Fruit fly (Drosophila melanogaster) whole organism, prepupa: ENCODE measurements around the gene PolI.

Source experiments
- Blimp-1 ChIP-seq: fragments of 200-800 bp; sonication (Bioruptor generic); optimal IDR thresholded peaks from 3 replicates; lab custom pipeline; 2017; ENCODE audit warnings: missing biosample characterization, missing genetic modification characterization, mild to moderate bottlenecking, moderate library complexity, missing genetic modification reagents
- CG10631 ChIP-seq: fragments of 200-800 bp; sonication (Bioruptor generic); optimal IDR thresholded peaks from 2 replicates; lab custom pipeline; 2016; ENCODE audit warnings: missing biosample characterization, missing genetic modification characterization
- CG10669 ChIP-seq: fragments of 200-800 bp; sonication (Bioruptor generic); optimal IDR thresholded peaks from 3 replicates; lab custom pipeline; 2018; ENCODE audit warnings: missing biosample characterization, mild to moderate bottlenecking, missing genetic modification characterization, moderate library complexity
- CG11294 ChIP-seq: fragments of 200-800 bp; sonication (Bioruptor generic); IDR thresholded peaks from 2 replicates; pipeline ENCODE4 v1.3.6; 2022; ENCODE audit warnings: missing biosample characterization, missing genetic modification characterization
- CG11762 ChIP-seq: fragments of 200-800 bp; sonication (Bioruptor generic); optimal IDR thresholded peaks from 3 replicates; lab custom pipeline; 2016; ENCODE audit warnings: missing biosample characterization, missing genetic modification characterization; ENCODE audit not compliant: insufficient read depth
- CG11902 ChIP-seq: fragments of 200-800 bp; sonication (Bioruptor generic); optimal IDR thresholded peaks from 3 replicates; lab custom pipeline; 2016; ENCODE audit warnings: missing biosample characterization, missing genetic modification characterization
- CG15336 ChIP-seq: fragments of 200-800 bp; sonication (Bioruptor generic); IDR thresholded peaks from 2 replicates; pipeline ENCODE4 v1.3.6; 2022; ENCODE audit warnings: missing biosample characterization, missing genetic modification characterization
- CG3032 ChIP-seq: fragments of 200-800 bp; optimal IDR thresholded peaks from 2 replicates; lab custom pipeline; 2019; ENCODE audit warnings: missing biosample characterization, mild to moderate bottlenecking, missing genetic modification characterization, moderate library complexity
- CG34406 ChIP-seq: fragments of 200-800 bp; sonication (Bioruptor generic); optimal IDR thresholded peaks from 3 replicates; lab custom pipeline; 2016; ENCODE audit warnings: missing biosample characterization, missing genetic modification characterization
- CG3919 ChIP-seq: fragments of 200-800 bp; sonication (Bioruptor generic); optimal IDR thresholded peaks from 3 replicates; lab custom pipeline; 2016; ENCODE audit warnings: missing biosample characterization, missing genetic modification characterization
- CG6163 ChIP-seq: fragments of 200-800 bp; sonication (Bioruptor generic); IDR thresholded peaks from 3 replicates; pipeline ENCODE4 v1.3.6; 2022; ENCODE audit warnings: missing biosample characterization, missing genetic modification characterization
- CG6276 ChIP-seq: fragments of 200-800 bp; sonication (Bioruptor generic); optimal IDR thresholded peaks from 2 replicates; lab custom pipeline; 2017; ENCODE audit warnings: missing biosample characterization, mild to moderate bottlenecking, missing genetic modification characterization
- CG6792 ChIP-seq: fragments of 200-800 bp; sonication (Bioruptor generic); optimal IDR thresholded peaks from 3 replicates; lab custom pipeline; 2016; ENCODE audit warnings: missing biosample characterization, missing genetic modification characterization
- CG7368 ChIP-seq: fragments of 200-800 bp; sonication (Bioruptor generic); optimal IDR thresholded peaks from 3 replicates; lab custom pipeline; 2016; ENCODE audit warnings: missing biosample characterization, missing genetic modification characterization
- CG8119 ChIP-seq: fragments of 200-800 bp; sonication (Bioruptor generic); IDR thresholded peaks from 3 replicates; pipeline ENCODE4 v1.3.6; 2022; ENCODE audit warnings: missing biosample characterization, missing genetic modification characterization
- CG8319 ChIP-seq: fragments of 200-800 bp; sonication (Bioruptor generic); optimal IDR thresholded peaks from 3 replicates; lab custom pipeline; 2016; ENCODE audit warnings: missing biosample characterization, missing genetic modification characterization
- CG8632 ChIP-seq: fragments of 200-800 bp; sonication (Bioruptor generic); optimal IDR thresholded peaks from 3 replicates; lab custom pipeline; 2016; ENCODE audit warnings: missing biosample characterization, missing genetic modification characterization
- Eip75B ChIP-seq: fragments of 200-800 bp; sonication (Bioruptor generic); optimal IDR thresholded peaks from 3 replicates; lab custom pipeline; 2016; ENCODE audit warnings: missing biosample characterization, missing genetic modification characterization
- Eip78C ChIP-seq: fragments of 200-800 bp; sonication (Bioruptor generic); peaks from one replicate; lab custom pipeline; 2016; ENCODE audit warnings: missing biosample characterization, missing genetic modification characterization
- Eip93F ChIP-seq: fragments of 200-800 bp; sonication (Bioruptor generic); optimal IDR thresholded peaks from 2 replicates; lab custom pipeline; 2016; ENCODE audit warnings: missing biosample characterization, mild to moderate bottlenecking, missing genetic modification characterization
- Ets96B ChIP-seq: fragments of 200-800 bp; optimal IDR thresholded peaks from 2 replicates; lab custom pipeline; 2019; ENCODE audit warnings: missing biosample characterization, mild to moderate bottlenecking, missing genetic modification characterization, moderate library complexity
- Gug ChIP-seq: fragments of 200-800 bp; sonication (Bioruptor generic); IDR thresholded peaks from 2 replicates; pipeline ENCODE4 v1.3.6; 2022; ENCODE audit warnings: missing biosample characterization, missing genetic modification characterization
- Hr39 ChIP-seq: fragments of 200-800 bp; sonication (Bioruptor generic); optimal IDR thresholded peaks from 2 replicates; lab custom pipeline; 2016; ENCODE audit warnings: missing biosample characterization, missing genetic modification characterization
- Hr4 ChIP-seq: fragments of 200-800 bp; sonication (Bioruptor generic); optimal IDR thresholded peaks from 3 replicates; lab custom pipeline; 2016; ENCODE audit warnings: missing biosample characterization, missing genetic modification characterization
- Met ChIP-seq: fragments of 200-800 bp; sonication (Bioruptor generic); optimal IDR thresholded peaks from 3 replicates; lab custom pipeline; 2016; ENCODE audit warnings: missing biosample characterization, missing genetic modification characterization
- OdsH ChIP-seq: fragments of 200-800 bp; sonication (Bioruptor generic); optimal IDR thresholded peaks from 3 replicates; lab custom pipeline; 2016; ENCODE audit warnings: missing biosample characterization, missing genetic modification characterization
- Smox ChIP-seq: fragments of 200-800 bp; sonication (Bioruptor generic); optimal IDR thresholded peaks from 3 replicates; lab custom pipeline; 2016; ENCODE audit warnings: missing biosample characterization, missing genetic modification characterization
- Sox102F ChIP-seq: fragments of 200-800 bp; sonication (Bioruptor generic); optimal IDR thresholded peaks from 2 replicates; lab custom pipeline; 2016; ENCODE audit warnings: missing biosample characterization, mild to moderate bottlenecking, missing genetic modification characterization
- Sox14 ChIP-seq: fragments of 200-800 bp; sonication (Bioruptor generic); optimal IDR thresholded peaks from 3 replicates; lab custom pipeline; 2016; ENCODE audit warnings: missing biosample characterization, missing genetic modification characterization
- Sox15 ChIP-seq: fragments of 200-800 bp; sonication (Bioruptor generic); optimal IDR thresholded peaks from 3 replicates; lab custom pipeline; 2016; ENCODE audit warnings: missing biosample characterization, missing genetic modification characterization
- achi ChIP-seq: fragments of 200-800 bp; sonication (Bioruptor generic); optimal IDR thresholded peaks from 3 replicates; lab custom pipeline; 2016; ENCODE audit warnings: missing biosample characterization, missing genetic modification characterization
- acj6 ChIP-seq: fragments of 200-800 bp; sonication (Bioruptor generic); optimal IDR thresholded peaks from 3 replicates; lab custom pipeline; 2016; ENCODE audit warnings: missing biosample characterization, missing genetic modification characterization
- dac ChIP-seq: fragments of 200-800 bp; sonication (Bioruptor generic); optimal IDR thresholded peaks from 2 replicates; lab custom pipeline; 2017; ENCODE audit warnings: missing biosample characterization, mild to moderate bottlenecking, missing genetic modification characterization
- dsx ChIP-seq: fragments of 200-800 bp; optimal IDR thresholded peaks from 3 replicates; lab custom pipeline; 2019; ENCODE audit warnings: missing biosample characterization, mild to moderate bottlenecking, missing genetic modification characterization, moderate library complexity; ENCODE audit not compliant: poor library complexity, severe bottlenecking
- eg ChIP-seq: fragments of 200-800 bp; sonication (Bioruptor generic); IDR thresholded peaks from 3 replicates; pipeline ENCODE4 v1.3.6; 2022; ENCODE audit warnings: missing biosample characterization, missing genetic modification characterization
- esn ChIP-seq: fragments of 200-800 bp; sonication (Bioruptor generic); optimal IDR thresholded peaks from 2 replicates; lab custom pipeline; 2016; ENCODE audit warnings: missing biosample characterization, mild to moderate bottlenecking, missing genetic modification characterization, moderate library complexity
- fd59A ChIP-seq: fragments of 200-800 bp; sonication (Bioruptor generic); optimal IDR thresholded peaks from 2 replicates; lab custom pipeline; 2017; ENCODE audit warnings: missing biosample characterization, mild to moderate bottlenecking, missing genetic modification characterization, missing genetic modification reagents
- fd85E ChIP-seq: fragments of 200-800 bp; sonication (Bioruptor generic); optimal IDR thresholded peaks from 3 replicates; lab custom pipeline; 2016; ENCODE audit warnings: missing biosample characterization, missing genetic modification characterization
- fkh ChIP-seq: fragments of 200-800 bp; sonication (Bioruptor generic); optimal IDR thresholded peaks from 3 replicates; lab custom pipeline; 2017; ENCODE audit warnings: missing biosample characterization, mild to moderate bottlenecking, missing genetic modification characterization, moderate library complexity
- lz ChIP-seq: fragments of 200-800 bp; sonication (Bioruptor generic); optimal IDR thresholded peaks from 3 replicates; lab custom pipeline; 2016; ENCODE audit warnings: missing biosample characterization, missing genetic modification characterization
- pdm3 ChIP-seq: fragments of 200-800 bp; sonication (Bioruptor generic); optimal IDR thresholded peaks from 3 replicates; lab custom pipeline; 2016; ENCODE audit warnings: missing biosample characterization, missing genetic modification characterization
- spab ChIP-seq: fragments of 200-800 bp; sonication (Bioruptor generic); optimal IDR thresholded peaks from 2 replicates; lab custom pipeline; 2017; ENCODE audit warnings: missing biosample characterization, mild to moderate bottlenecking, missing genetic modification characterization, missing genetic modification reagents
- ss ChIP-seq, 2 experiments: fragments of 200-800 bp; sonication (Bioruptor generic); optimal IDR thresholded peaks; 2 replicates in 1 of 2; 3 replicates in 1 of 2; lab custom pipeline; 2017 to 2018; ENCODE audit warnings: mild to moderate bottlenecking in 2 of 2, missing biosample characterization in 2 of 2, missing genetic modification characterization in 2 of 2, moderate library complexity in 1 of 2
- svp ChIP-seq: fragments of 200-800 bp; sonication (Bioruptor generic); peaks from one replicate; lab custom pipeline; 2016; ENCODE audit warnings: missing biosample characterization, missing genetic modification characterization
- topi ChIP-seq: fragments of 200-800 bp; sonication (Bioruptor generic); optimal IDR thresholded peaks from 3 replicates; lab custom pipeline; 2016; ENCODE audit warnings: missing biosample characterization, missing genetic modification characterization
- vri ChIP-seq: fragments of 200-800 bp; sonication (Bioruptor generic); optimal IDR thresholded peaks from 3 replicates; lab custom pipeline; 2016; ENCODE audit warnings: missing biosample characterization, mild to moderate bottlenecking, missing genetic modification characterization

The PolI gene

dm6 chr3R:8233864-8234263 is 557 bp downstream of the PolI start (continued):
- TF ChIP-seq CG8319 (GFP tag; lab: Kevin White, UChicago) (no peak), fkh (GFP tag; lab: Kevin White, UChicago) (no peak), fd59A (GFP tag; lab: Kevin White, UChicago) (no peak), Met (GFP tag; lab: Kevin White, UChicago) (peak; percentile 44), Ets96B (tag; lab: Kevin White, UChicago) (peak; percentile 9), CG8632 (GFP tag; lab: Kevin White, UChicago) (no peak), OdsH (GFP tag; lab: Kevin White, UChicago) (peak; percentile 64), lz (GFP tag; lab: Kevin White, UChicago) (peak; percentile 50), esn (GFP tag; lab: Kevin White, UChicago) (peak; percentile 63), CG3032 (no peak), ss (GFP tag; optimal IDR thresholded peaks at IDR 0.05; lab: Kevin White, UChicago) (no peak), Eip75B (GFP tag; lab: Kevin White, UChicago) (peak; percentile 38), svp (no peak), eg (GFP tag; lab: Robert Waterston, UW) (peak; percentile 88), Smox (GFP tag; lab: Kevin White, UChicago) (peak; percentile 27), topi (peak; percentile 32)
- TF ChIP-seq, all 60 proteins: peak for 33

- TF ChIP-seq CG10669 (GFP tag; lab: Kevin White, UChicago) (peak; percentile 81), spab (GFP tag; lab: Kevin White, UChicago) (peak; percentile 84), Eip78C (GFP tag; lab: Kevin White, UChicago) (peak; percentile 99), Hr39 (peak; percentile 83), CG3032 (peak; percentile 88), CG15336 (GFP tag; lab: Robert Waterston, UW) (peak; percentile 76), dsx (GFP tag; lab: Kevin White, UChicago) (peak; percentile 69), CG6276 (GFP tag; lab: Kevin White, UChicago) (peak; percentile 94), Sox15 (GFP tag; lab: Kevin White, UChicago) (peak; percentile 88), Ets96B (tag; lab: Kevin White, UChicago) (peak; percentile 84), Smox (GFP tag; lab: Kevin White, UChicago) (peak; percentile 89), Hr4 (GFP tag; lab: Kevin White, UChicago) (peak; percentile 90), Gug (GFP tag; lab: Robert Waterston, UW) (peak; percentile 43), CG10631 (GFP tag; lab: Kevin White, UChicago) (peak; percentile 90), fd59A (GFP tag; lab: Kevin White, UChicago) (peak; percentile 83), Sox102F (peak; percentile 89), fkh (GFP tag; lab: Kevin White, UChicago) (peak; percentile 88), acj6 (peak; percentile 89), CG6792 (GFP tag; lab: Kevin White, UChicago) (peak; percentile 86), CG34406 (GFP tag; lab: Kevin White, UChicago) (peak; percentile 92), Blimp-1 (peak; percentile 79), CG8319 (GFP tag; lab: Kevin White, UChicago) (peak; percentile 79), CG11294 (GFP tag; lab: Robert Waterston, UW) (peak; percentile 40; the same call in 1 of the 2 replicates), Eip93F (GFP tag; lab: Kevin White, UChicago) (peak; percentile 64), CG8119 (GFP tag; lab: Robert Waterston, UW) (peak; percentile 86), fd85E (GFP tag; lab: Kevin White, UChicago) (peak; percentile 69), CG7368 (peak; percentile 77), topi (peak; percentile 92), CG6163 (GFP tag; lab: Robert Waterston, UW) (peak; percentile 74), dac (GFP tag; lab: Kevin White, UChicago) (peak; percentile 73), vri (GFP tag; lab: Kevin White, UChicago) (peak; percentile 71), esn (GFP tag; lab: Kevin White, UChicago) (peak; percentile 95), eg (GFP tag; lab: Robert Waterston, UW) (peak; percentile 72), lz (GFP tag; lab: Kevin White, UChicago) (peak; percentile 89), CG11902 (GFP tag; lab: Kevin White, UChicago) (peak; percentile 69), CG11762 (GFP tag; lab: Kevin White, UChicago) (peak; percentile 83), Eip75B (GFP tag; lab: Kevin White, UChicago) (peak; percentile 92), Sox14 (peak; percentile 86), CG3919 (GFP tag; lab: Kevin White, UChicago) (peak; percentile 91), svp (peak; percentile 97), pdm3 (GFP tag; lab: Kevin White, UChicago) (peak; percentile 89), achi (peak; percentile 90)
These were observed 6.4 kb downstream of the PolI start for dm6 chr3R:8239472-8240301.
